Fruit fly (Drosophila melanogaster) whole organism, embryonic: ENCODE measurements around the gene CG7565.

Experiments used
- Bdp1 ChIP-seq: fragments of 200-800 bp; sonication (Bioruptor generic); optimal IDR thresholded peaks from 3 replicates; lab custom pipeline; 2016; ENCODE audit warnings: missing biosample characterization, missing genetic modification characterization
- CG10147 ChIP-seq: fragments of 200-800 bp; sonication (Bioruptor generic); optimal IDR thresholded peaks from 2 replicates; lab custom pipeline; 2019; ENCODE audit warnings: missing biosample characterization, mild to moderate bottlenecking, missing genetic modification characterization, moderate library complexity
- CG10654 ChIP-seq: fragments of 200-800 bp; sonication (Bioruptor generic); optimal IDR thresholded peaks from 2 replicates; lab custom pipeline; 2016; ENCODE audit warnings: missing biosample characterization, missing genetic modification characterization
- CG11085 ChIP-seq: fragments of 200-800 bp; sonication (Bioruptor generic); IDR thresholded peaks from 2 replicates; pipeline ENCODE4 v1.3.6; 2022; ENCODE audit warnings: missing biosample characterization, missing genetic modification characterization
- CG11723 ChIP-seq: fragments of 200-800 bp; sonication (Bioruptor generic); optimal IDR thresholded peaks from 2 replicates; lab custom pipeline; 2017; ENCODE audit warnings: missing biosample characterization, mild to moderate bottlenecking, missing genetic modification characterization
- CG12391 ChIP-seq: fragments of 200-800 bp; sonication (Bioruptor generic); optimal IDR thresholded peaks from 3 replicates; lab custom pipeline; 2018; ENCODE audit warnings: missing biosample characterization, mild to moderate bottlenecking, missing genetic modification characterization, moderate library complexity
- CG14860 ChIP-seq: fragments of 200-800 bp; sonication (Bioruptor generic); IDR thresholded peaks from 3 replicates; pipeline ENCODE4 v1.3.6; 2022; ENCODE audit warnings: missing biosample characterization, missing genetic modification characterization; ENCODE audit not compliant: partially characterized antibody
- CG17568 ChIP-seq: fragments of 200-800 bp; sonication (Bioruptor generic); optimal IDR thresholded peaks from 2 replicates; lab custom pipeline; 2018; ENCODE audit warnings: missing biosample characterization, mild to moderate bottlenecking, missing genetic modification characterization, moderate library complexity
- CG18262 ChIP-seq: fragments of 200-800 bp; optimal IDR thresholded peaks from 3 replicates; lab custom pipeline; 2019; ENCODE audit warnings: missing biosample characterization, mild to moderate bottlenecking, missing genetic modification characterization, moderate library complexity
- CG2889 ChIP-seq: fragments of 200-800 bp; sonication (Bioruptor generic); IDR thresholded peaks from 3 replicates; pipeline ENCODE4 v1.3.6; 2022; ENCODE audit warnings: missing biosample characterization, missing genetic modification characterization
- CG31224 ChIP-seq: fragments of 200-800 bp; sonication (Bioruptor generic); IDR thresholded peaks from 2 replicates; pipeline ENCODE4 v1.3.6; 2022; ENCODE audit warnings: missing biosample characterization, missing genetic modification characterization
- CG32767 ChIP-seq: fragments of 200-800 bp; sonication (Bioruptor generic); IDR thresholded peaks from 2 replicates; pipeline ENCODE4 v1.3.6; 2022; ENCODE audit warnings: missing biosample characterization, missing genetic modification characterization
- CG3407 ChIP-seq: fragments of 200-800 bp; sonication (Bioruptor generic); optimal IDR thresholded peaks from 2 replicates; lab custom pipeline; 2018; ENCODE audit warnings: missing biosample characterization, mild to moderate bottlenecking, missing genetic modification characterization
- CG3726 ChIP-seq: fragments of 200-800 bp; sonication (Bioruptor generic); IDR thresholded peaks from 3 replicates; pipeline ENCODE4, ENCODE4 v1.3.6; 2022; ENCODE audit warnings: missing biosample characterization, missing genetic modification characterization
- CG4730 ChIP-seq: fragments of 200-800 bp; sonication (Bioruptor generic); IDR thresholded peaks from 2 replicates; pipeline ENCODE4 v1.3.6; 2022; ENCODE audit warnings: missing biosample characterization, missing genetic modification characterization
- CG6813 ChIP-seq: fragments of 200-800 bp; sonication (Bioruptor generic); optimal IDR thresholded peaks from 2 replicates; lab custom pipeline; 2017; ENCODE audit warnings: missing biosample characterization, missing genetic modification characterization, mild to moderate bottlenecking, moderate library complexity, missing genetic modification reagents
- CG7357 ChIP-seq: fragments of 200-800 bp; sonication (Bioruptor generic); IDR thresholded peaks from 3 replicates; pipeline ENCODE4 v1.3.6; 2022; ENCODE audit warnings: missing biosample characterization, missing genetic modification characterization
- CG7556 ChIP-seq: fragments of 200-800 bp; sonication (Bioruptor generic); optimal IDR thresholded peaks from 2 replicates; lab custom pipeline; 2017; ENCODE audit warnings: missing biosample characterization, mild to moderate bottlenecking, missing genetic modification characterization
- CG8388 ChIP-seq: fragments of 200-800 bp; sonication (Bioruptor generic); optimal IDR thresholded peaks from 2 replicates; lab custom pipeline; 2019; ENCODE audit warnings: missing biosample characterization, mild to moderate bottlenecking, missing genetic modification characterization, moderate library complexity
- CG8944 ChIP-seq: fragments of 200-800 bp; sonication (Bioruptor generic); optimal IDR thresholded peaks from 3 replicates; lab custom pipeline; 2016; ENCODE audit warnings: missing biosample characterization, missing genetic modification characterization
- CG9797 ChIP-seq: fragments of 200-800 bp; sonication (Bioruptor generic); optimal IDR thresholded peaks from 3 replicates; lab custom pipeline; 2018; ENCODE audit warnings: missing biosample characterization, mild to moderate bottlenecking, missing genetic modification characterization
- Dek ChIP-seq: fragments of 200-800 bp; sonication (Bioruptor generic); optimal IDR thresholded peaks from 3 replicates; lab custom pipeline; 2019; ENCODE audit warnings: missing biosample characterization, mild to moderate bottlenecking, missing genetic modification characterization, moderate library complexity
- Dip3 ChIP-seq: fragments of 200-800 bp; sonication (Bioruptor generic); optimal IDR thresholded peaks from 3 replicates; lab custom pipeline; 2016; ENCODE audit warnings: missing biosample characterization, missing genetic modification characterization
- Ets65A ChIP-seq: fragments of 200-800 bp; sonication (Bioruptor generic); peaks from one replicate; lab custom pipeline; 2016; ENCODE audit warnings: missing biosample characterization, missing genetic modification characterization
- Fer1 ChIP-seq: fragments of 200-800 bp; sonication (Bioruptor generic); optimal IDR thresholded peaks from 2 replicates; lab custom pipeline; 2017; ENCODE audit warnings: missing biosample characterization, mild to moderate bottlenecking, missing genetic modification characterization
- H15 ChIP-seq: fragments of 200-800 bp; sonication (Bioruptor generic); IDR thresholded peaks from 3 replicates; pipeline ENCODE4 v1.3.6; 2022; ENCODE audit warnings: missing biosample characterization, missing genetic modification characterization
- Hr3 ChIP-seq: fragments of 200-800 bp; sonication (Bioruptor generic); optimal IDR thresholded peaks from 3 replicates; lab custom pipeline; 2016; ENCODE audit warnings: missing biosample characterization, missing genetic modification characterization
- MBD-R2 ChIP-seq: fragments of 200-800 bp; sonication (Bioruptor generic); IDR thresholded peaks from 2 replicates; pipeline ENCODE4 v1.3.6; 2022; ENCODE audit warnings: missing biosample characterization, missing genetic modification characterization
- NFAT ChIP-seq: fragments of 200-800 bp; sonication (Bioruptor generic); IDR thresholded peaks from 2 replicates; pipeline ENCODE4 v1.3.6; 2022; ENCODE audit warnings: missing biosample characterization, missing genetic modification characterization
- NK7.1 ChIP-seq: fragments of 200-800 bp; sonication (Bioruptor generic); optimal IDR thresholded peaks from 3 replicates; lab custom pipeline; 2016; ENCODE audit warnings: missing biosample characterization, missing genetic modification characterization
- Ptx1 ChIP-seq: fragments of 200-800 bp; sonication (Bioruptor generic); IDR thresholded peaks from 2 replicates; pipeline ENCODE4 v1.3.6; 2022; ENCODE audit warnings: missing biosample characterization, missing genetic modification characterization
- Sry-δ ChIP-seq: fragments of 200-800 bp; sonication (Bioruptor generic); optimal IDR thresholded peaks from 2 replicates; lab custom pipeline; 2016; ENCODE audit warnings: missing biosample characterization, missing genetic modification characterization
- Ssrp ChIP-seq: fragments of 200-800 bp; sonication (Bioruptor generic); optimal IDR thresholded peaks from 2 replicates; lab custom pipeline; 2018; ENCODE audit warnings: missing biosample characterization, mild to moderate bottlenecking, missing genetic modification characterization, moderate library complexity
- Xbp1 ChIP-seq: fragments of 200-800 bp; sonication (Bioruptor generic); optimal IDR thresholded peaks from 3 replicates; lab custom pipeline; 2016; ENCODE audit warnings: missing biosample characterization, mild to moderate bottlenecking, missing genetic modification characterization
- amos ChIP-seq: fragments of 200-800 bp; sonication (Bioruptor generic); IDR thresholded peaks from 2 replicates; pipeline ENCODE4 v1.3.6; 2022; ENCODE audit warnings: missing biosample characterization, missing genetic modification characterization; ENCODE audit not compliant: partially characterized antibody
- crc ChIP-seq: fragments of 200-800 bp; sonication (Bioruptor generic); optimal IDR thresholded peaks from 2 replicates; lab custom pipeline; 2016; ENCODE audit warnings: missing biosample characterization, missing genetic modification characterization
- dmrt99B ChIP-seq: fragments of 200-800 bp; sonication (Bioruptor generic); optimal IDR thresholded peaks from 2 replicates; lab custom pipeline; 2018; ENCODE audit warnings: missing biosample characterization, mild to moderate bottlenecking, missing genetic modification characterization, moderate library complexity
- gcm2 ChIP-seq: fragments of 200-800 bp; sonication (Bioruptor generic); optimal IDR thresholded peaks from 2 replicates; lab custom pipeline; 2016; ENCODE audit warnings: missing biosample characterization, missing genetic modification characterization
- grn ChIP-seq: fragments of 200-800 bp; sonication (Bioruptor generic); optimal IDR thresholded peaks from 3 replicates; lab custom pipeline; 2017; ENCODE audit warnings: missing biosample characterization, missing genetic modification characterization
- gsb-n ChIP-seq: fragments of 200-800 bp; sonication (Bioruptor generic); optimal IDR thresholded peaks from 3 replicates; lab custom pipeline; 2018; ENCODE audit warnings: missing biosample characterization, mild to moderate bottlenecking, missing genetic modification characterization
- jumu ChIP-seq: fragments of 200-800 bp; sonication (Bioruptor generic); optimal IDR thresholded peaks from 3 replicates; lab custom pipeline; 2016; ENCODE audit warnings: missing biosample characterization, missing genetic modification characterization
- kah ChIP-seq: fragments of 200-800 bp; sonication (Bioruptor generic); optimal IDR thresholded peaks from 2 replicates; lab custom pipeline; 2018; ENCODE audit warnings: missing biosample characterization, mild to moderate bottlenecking, missing genetic modification characterization
- maf-S ChIP-seq: fragments of 200-800 bp; sonication (Bioruptor generic); optimal IDR thresholded peaks from 2 replicates; lab custom pipeline; 2016; ENCODE audit warnings: missing biosample characterization, missing genetic modification characterization
- odd ChIP-seq: fragments of 200-800 bp; sonication (Bioruptor generic); optimal IDR thresholded peaks from 2 replicates; lab custom pipeline; 2017; ENCODE audit warnings: missing biosample characterization, mild to moderate bottlenecking, missing genetic modification characterization
- twi ChIP-seq: fragments of 200-800 bp; optimal IDR thresholded peaks from 2 replicates; lab custom pipeline; 2019; ENCODE audit warnings: missing biosample characterization, mild to moderate bottlenecking, missing genetic modification characterization, moderate library complexity
- unc-4 ChIP-seq: fragments of 200-800 bp; sonication (Bioruptor generic); IDR thresholded peaks from 2 replicates; pipeline ENCODE4 v1.3.6; 2022; ENCODE audit warnings: missing biosample characterization, missing genetic modification characterization; ENCODE audit not compliant: partially characterized antibody
- vfl ChIP-seq: fragments of 200-800 bp; sonication (Bioruptor generic); optimal IDR thresholded peaks from 2 replicates; lab custom pipeline; 2016; ENCODE audit warnings: missing biosample characterization, missing genetic modification characterization
- vnd ChIP-seq: fragments of 200-800 bp; sonication (Bioruptor generic); IDR thresholded peaks from 3 replicates; pipeline ENCODE4 v1.3.6; 2022; ENCODE audit warnings: missing biosample characterization, missing genetic modification characterization; ENCODE audit not compliant: partially characterized antibody
- wdn ChIP-seq: fragments of 200-800 bp; sonication (Bioruptor generic); IDR thresholded peaks from 2 replicates; pipeline ENCODE4 v1.3.6; 2022; ENCODE audit warnings: missing biosample characterization, missing genetic modification characterization
- zen ChIP-seq: fragments of 200-800 bp; sonication (Bioruptor generic); optimal IDR thresholded peaks from 3 replicates; lab custom pipeline; 2018; ENCODE audit warnings: missing biosample characterization, mild to moderate bottlenecking, missing genetic modification characterization, moderate library complexity

CG7565 gene

dm6 chr3L:8115864-8116528 is 24.4 kb upstream of the CG7565 start, which contains the start of the genes Arp3 and msk (continued):
- peak; percentile 64 for TF ChIP-seq Dek (tag; lab: Kevin White, UChicago)
- TF ChIP-seq maf-S (GFP tag; lab: Kevin White, UChicago), result peak; percentile 86
- TF ChIP-seq gsb-n, result no peak
- TF ChIP-seq amos, result 0 out of 2 replicates have a peak, but pooled peaks have one; percentile 49
- peak; percentile 79 for TF ChIP-seq NFAT
- TF ChIP-seq CG3407, result no peak
- peak; percentile 88 for TF ChIP-seq CG10654 (GFP tag; lab: Kevin White, UChicago)
- peak; percentile 64 for TF ChIP-seq CG11723 (GFP tag; lab: Kevin White, UChicago)
- TF ChIP-seq MBD-R2 (GFP tag; lab: Robert Waterston, UW), result peak; percentile 93
- peak; percentile 56 for TF ChIP-seq zen (tag; lab: Kevin White, UChicago)
- no peak for TF ChIP-seq CG6813 (GFP tag; lab: Kevin White, UChicago)
- TF ChIP-seq twi, result peak; percentile 58
- TF ChIP-seq CG10147 (GFP tag; lab: Kevin White, UChicago), result peak; percentile 81
- TF ChIP-seq vfl, result peak; percentile 83
- peak; percentile 58; the same call in 1 of the 2 replicates for TF ChIP-seq CG31224 (GFP tag; lab: Robert Waterston, UW)
- peak; percentile 16 for TF ChIP-seq grn (GFP tag; lab: Kevin White, UChicago)
- TF ChIP-seq Ssrp (tag; lab: Kevin White, UChicago), result peak; percentile 66
- TF ChIP-seq CG9797 (GFP tag; lab: Kevin White, UChicago), result peak; percentile 59
- peak; percentile 69 for TF ChIP-seq NK7.1
- no peak for TF ChIP-seq dmrt99B (tag; lab: Kevin White, UChicago)
- TF ChIP-seq Bdp1 (GFP tag; lab: Kevin White, UChicago), result peak; percentile 79
- TF ChIP-seq CG8944 (GFP tag; lab: Kevin White, UChicago), result peak; percentile 92
- TF ChIP-seq CG11085, result peak; percentile 76
- no peak for TF ChIP-seq CG3726 (GFP tag; lab: Robert Waterston, UW)
- TF ChIP-seq, all 482 proteins: peak for 356

- TF ChIP-seq vnd (GFP tag; lab: Robert Waterston, UW) (0 out of 3 replicates have a peak, but pooled peaks have one; percentile 15), MBD-R2 (GFP tag; lab: Robert Waterston, UW) (peak; percentile 93), CG7357 (GFP tag; lab: Robert Waterston, UW) (no peak), CG7556 (GFP tag; lab: Kevin White, UChicago) (no peak), CG12391 (tag; lab: Kevin White, UChicago) (no peak), Fer1 (GFP tag; lab: Kevin White, UChicago) (peak; percentile 49), odd (GFP tag; lab: Kevin White, UChicago) (no peak), jumu (GFP tag; lab: Kevin White, UChicago) (peak; percentile 10), CG2889 (no peak), gcm2 (GFP tag; lab: Kevin White, UChicago) (no peak), CG4730 (no peak), Dip3 (GFP tag; lab: Kevin White, UChicago) (peak; percentile 25), CG14860 (GFP tag; lab: Robert Waterston, UW) (no peak), unc-4 (GFP tag; lab: Robert Waterston, UW) (0 out of 2 replicates have a peak, but pooled peaks have one; percentile 12), CG18262 (tag; lab: Kevin White, UChicago) (no peak), H15 (GFP tag; lab: Robert Waterston, UW) (no peak), Ptx1 (GFP tag; lab: Robert Waterston, UW) (no peak), CG8388 (GFP tag; lab: Kevin White, UChicago) (no peak), Sry-δ (GFP tag; lab: Kevin White, UChicago) (peak; percentile 33), wdn (GFP tag; lab: Robert Waterston, UW) (0 out of 2 replicates have a peak, but pooled peaks have one; percentile 16), CG32767 (GFP tag; lab: Robert Waterston, UW) (no peak), Ets65A (GFP tag; lab: Kevin White, UChicago) (peak; percentile 94), Xbp1 (peak; percentile 35), kah (GFP tag; lab: Kevin White, UChicago) (peak; percentile 97), Hr3 (GFP tag; lab: Kevin White, UChicago) (no peak), crc (no peak), CG17568 (GFP tag; lab: Kevin White, UChicago) (no peak)
These were observed 18.6 kb upstream of the CG7565 start, which contains the start of gene Nulp1 for dm6 chr3L:8110171-8110570. TSS of gene Nulp1 (plus strand) at chr3L:8110368.
